Fruit fly (Drosophila melanogaster) whole organism, embryonic: ENCODE results near the gene LysRS.

Experiments used
- B-H2 ChIP-seq: fragments of 200-800 bp; sonication (Bioruptor generic); optimal IDR thresholded peaks from 2 replicates; lab custom pipeline; 2018; ENCODE audit warnings: missing biosample characterization, mild to moderate bottlenecking, missing genetic modification characterization
- CG10366 ChIP-seq: fragments of 200-800 bp; sonication (Bioruptor generic); IDR thresholded peaks from 2 replicates; pipeline ENCODE4 v1.3.6; 2022; ENCODE audit warnings: missing biosample characterization, missing genetic modification characterization
- CG11093 ChIP-seq: fragments of 200-800 bp; sonication (Bioruptor generic); IDR thresholded peaks from 3 replicates; pipeline ENCODE4 v1.3.6; 2022; ENCODE audit warnings: missing biosample characterization, missing genetic modification characterization
- CG12071 ChIP-seq: fragments of 200-800 bp; sonication (Bioruptor generic); optimal IDR thresholded peaks from 3 replicates; lab custom pipeline; 2018; ENCODE audit warnings: missing biosample characterization, mild to moderate bottlenecking, missing genetic modification characterization
- CG14667 ChIP-seq: fragments of 200-800 bp; sonication (Bioruptor generic); IDR thresholded peaks from 2 replicates; pipeline ENCODE4 v1.3.6; 2022; ENCODE audit warnings: missing biosample characterization, missing genetic modification characterization
- CG17359 ChIP-seq: fragments of 200-800 bp; sonication (Bioruptor generic); optimal IDR thresholded peaks from 3 replicates; lab custom pipeline; 2018; ENCODE audit warnings: missing biosample characterization, mild to moderate bottlenecking, missing genetic modification characterization, moderate library complexity
- CG1832 ChIP-seq: fragments of 200-800 bp; sonication (Bioruptor generic); optimal IDR thresholded peaks from 2 replicates; lab custom pipeline; 2017; ENCODE audit warnings: missing biosample characterization, mild to moderate bottlenecking, missing genetic modification characterization, inconsistent platforms
- CG31224 ChIP-seq: fragments of 200-800 bp; sonication (Bioruptor generic); IDR thresholded peaks from 2 replicates; pipeline ENCODE4 v1.3.6; 2022; ENCODE audit warnings: missing biosample characterization, missing genetic modification characterization
- CG31365 ChIP-seq: fragments of 200-800 bp; sonication (Bioruptor generic); optimal IDR thresholded peaks from 2 replicates; lab custom pipeline; 2018; ENCODE audit warnings: missing biosample characterization, mild to moderate bottlenecking, missing genetic modification characterization
- CG3163 ChIP-seq: fragments of 200-800 bp; sonication (Bioruptor generic); optimal IDR thresholded peaks from 3 replicates; lab custom pipeline; 2016; ENCODE audit warnings: missing biosample characterization, missing genetic modification characterization
- CG33213 ChIP-seq: fragments of 200-800 bp; sonication (Bioruptor generic); optimal IDR thresholded peaks from 3 replicates; lab custom pipeline; 2016; ENCODE audit warnings: missing biosample characterization, missing genetic modification characterization
- CG4730 ChIP-seq: fragments of 200-800 bp; sonication (Bioruptor generic); IDR thresholded peaks from 2 replicates; pipeline ENCODE4 v1.3.6; 2022; ENCODE audit warnings: missing biosample characterization, missing genetic modification characterization
- CG6654 ChIP-seq: fragments of 200-800 bp; sonication (Bioruptor generic); optimal IDR thresholded peaks from 2 replicates; lab custom pipeline; 2017; ENCODE audit warnings: missing biosample characterization, mild to moderate bottlenecking, missing genetic modification characterization
- CG6689 ChIP-seq: fragments of 200-800 bp; sonication (Bioruptor generic); IDR thresholded peaks from 2 replicates; pipeline ENCODE4 v1.3.6; 2022; ENCODE audit warnings: missing biosample characterization, missing genetic modification characterization
- CG7963 ChIP-seq: fragments of 200-800 bp; sonication (Bioruptor generic); IDR thresholded peaks from 3 replicates; pipeline ENCODE4 v1.3.6; 2022; ENCODE audit warnings: missing biosample characterization, missing genetic modification characterization; ENCODE audit not compliant: partially characterized antibody
- CG8290 ChIP-seq, 3 experiments: fragments of 200-800 bp; sonication (Bioruptor generic); optimal IDR thresholded peaks; 2 replicates each; lab custom pipeline; 2016 to 2019; ENCODE audit warnings: missing biosample characterization in 3 of 3, missing genetic modification characterization in 3 of 3, mild to moderate bottlenecking in 2 of 3, moderate library complexity in 1 of 3
- CG9609 ChIP-seq: fragments of 200-800 bp; sonication (Bioruptor generic); optimal IDR thresholded peaks from 3 replicates; lab custom pipeline; 2016; ENCODE audit warnings: missing biosample characterization, missing genetic modification characterization
- D19A ChIP-seq: fragments of 200-800 bp; optimal IDR thresholded peaks from 3 replicates; lab custom pipeline; 2019; ENCODE audit warnings: missing biosample characterization, mild to moderate bottlenecking, missing genetic modification characterization, moderate library complexity
- Dbx ChIP-seq: fragments of 200-800 bp; sonication (Bioruptor generic); IDR thresholded peaks from 3 replicates; pipeline ENCODE4 v1.3.6; 2022; ENCODE audit warnings: missing biosample characterization, missing genetic modification characterization
- Fer1 ChIP-seq: fragments of 200-800 bp; sonication (Bioruptor generic); optimal IDR thresholded peaks from 2 replicates; lab custom pipeline; 2017; ENCODE audit warnings: missing biosample characterization, mild to moderate bottlenecking, missing genetic modification characterization
- Fer2 ChIP-seq: fragments of 200-800 bp; sonication (Bioruptor generic); optimal IDR thresholded peaks from 2 replicates; lab custom pipeline; 2018; ENCODE audit warnings: missing biosample characterization, mild to moderate bottlenecking, missing genetic modification characterization, moderate library complexity
- Med ChIP-seq: fragments of 200-800 bp; sonication (Bioruptor generic); peaks from one replicate; lab custom pipeline; 2016; ENCODE audit warnings: missing biosample characterization, missing genetic modification characterization, mild to moderate bottlenecking, inconsistent platforms, moderate library complexity
- Meics ChIP-seq: fragments of 200-800 bp; sonication (Bioruptor generic); optimal IDR thresholded peaks from 2 replicates; lab custom pipeline; 2017; ENCODE audit warnings: missing biosample characterization, mild to moderate bottlenecking, missing genetic modification characterization
- NFAT ChIP-seq: fragments of 200-800 bp; sonication (Bioruptor generic); IDR thresholded peaks from 2 replicates; pipeline ENCODE4 v1.3.6; 2022; ENCODE audit warnings: missing biosample characterization, missing genetic modification characterization
- PHDP ChIP-seq: fragments of 200-800 bp; sonication (Bioruptor generic); optimal IDR thresholded peaks from 3 replicates; lab custom pipeline; 2018; ENCODE audit warnings: missing biosample characterization, mild to moderate bottlenecking, missing genetic modification characterization, moderate library complexity
- Usf ChIP-seq: fragments of 200-800 bp; sonication (Bioruptor generic); optimal IDR thresholded peaks from 2 replicates; lab custom pipeline; 2017; ENCODE audit warnings: missing genotype, missing biosample characterization, missing genetic modification characterization
- aop ChIP-seq: fragments of 200-800 bp; sonication (Bioruptor generic); IDR thresholded peaks from 2 replicates; pipeline ENCODE4 v1.3.6; 2022; ENCODE audit warnings: missing biosample characterization, missing genetic modification characterization
- chinmo ChIP-seq: fragments of 200-800 bp; sonication (Bioruptor generic); IDR thresholded peaks from 4 replicates; pipeline ENCODE4 v1.3.6; 2022; ENCODE audit warnings: missing biosample characterization, missing genetic modification characterization; ENCODE audit not compliant: partially characterized antibody
- chn ChIP-seq: fragments of 200-800 bp; sonication (Bioruptor generic); optimal IDR thresholded peaks from 2 replicates; lab custom pipeline; 2016; ENCODE audit warnings: missing biosample characterization, missing genetic modification characterization
- emc ChIP-seq: fragments of 200-800 bp; sonication (Bioruptor generic); optimal IDR thresholded peaks from 2 replicates; lab custom pipeline; 2016; ENCODE audit warnings: missing biosample characterization, missing genetic modification characterization
- fd3F ChIP-seq: fragments of 200-800 bp; sonication (Bioruptor generic); optimal IDR thresholded peaks from 2 replicates; lab custom pipeline; 2018; ENCODE audit warnings: missing biosample characterization, mild to moderate bottlenecking, missing genetic modification characterization, moderate library complexity
- hb ChIP-seq: fragments of 200-800 bp; sonication (Bioruptor generic); IDR thresholded peaks from 3 replicates; pipeline ENCODE4 v1.3.6; 2022; ENCODE audit warnings: missing biosample characterization, missing genetic modification characterization; ENCODE audit not compliant: partially characterized antibody
- klu ChIP-seq: fragments of 200-800 bp; sonication (Bioruptor generic); IDR thresholded peaks from 2 replicates; pipeline ENCODE4 v1.3.6; 2022; ENCODE audit warnings: missing biosample characterization, missing genetic modification characterization
- lola ChIP-seq, 3 experiments: fragments of >200 bp in 2 of 3; fragments of 200-800 bp in 1 of 3; sonication (Bioruptor generic) in 1 of 3; optimal IDR thresholded peaks; 2 replicates each; lab custom pipeline; 2017 to 2019; ENCODE audit warnings: missing biosample characterization in 3 of 3, missing genetic modification characterization in 3 of 3, mild to moderate bottlenecking in 1 of 3, moderate library complexity in 1 of 3
- nom ChIP-seq: fragments of 200-800 bp; sonication (Bioruptor generic); optimal IDR thresholded peaks from 2 replicates; lab custom pipeline; 2017; ENCODE audit warnings: missing biosample characterization, missing genetic modification characterization, mild to moderate bottlenecking, moderate library complexity, missing genetic modification reagents
- row ChIP-seq: fragments of 200-800 bp; sonication (Bioruptor generic); IDR thresholded peaks from 3 replicates; pipeline ENCODE4 v1.3.6; 2022; ENCODE audit warnings: missing biosample characterization, missing genetic modification characterization
- sima ChIP-seq: fragments of 200-800 bp; sonication (Bioruptor generic); optimal IDR thresholded peaks from 2 replicates; lab custom pipeline; 2016; ENCODE audit warnings: missing biosample characterization, missing genetic modification characterization
- sug ChIP-seq: fragments of 200-800 bp; optimal IDR thresholded peaks from 2 replicates; lab custom pipeline; 2019; ENCODE audit warnings: missing biosample characterization, mild to moderate bottlenecking, missing genetic modification characterization, moderate library complexity
- tap ChIP-seq: fragments of 200-800 bp; optimal IDR thresholded peaks from 3 replicates; lab custom pipeline; 2019; ENCODE audit warnings: missing biosample characterization, mild to moderate bottlenecking, missing genetic modification characterization, moderate library complexity
- wek ChIP-seq: fragments of 200-800 bp; sonication (Bioruptor generic); optimal IDR thresholded peaks from 3 replicates; lab custom pipeline; 2018; ENCODE audit warnings: missing biosample characterization, mild to moderate bottlenecking, missing genetic modification characterization, moderate library complexity
- wor ChIP-seq: fragments of 200-800 bp; sonication (Bioruptor generic); IDR thresholded peaks from 2 replicates; pipeline ENCODE4 v1.3.6; 2022; ENCODE audit warnings: missing biosample characterization, missing genetic modification characterization

The LysRS gene

dm6 chrX:9584104-9584947, 24.4 kb downstream of the LysRS start (continued):
- TF ChIP-seq Med (peak; percentile 85), CG12071 (GFP tag; lab: Kevin White, UChicago) (peak; percentile 2), CG14667 (GFP tag; lab: Robert Waterston, UW) (no peak), emc (no peak), CG8290 (GFP tag; optimal IDR thresholded peaks at IDR 0.05; lab: Kevin White, UChicago) (no peak), CG8290 (tag; optimal IDR thresholded peaks at IDR 0.05; lab: Kevin White, UChicago) (peak in 1 of 2 experiments; percentile 73), CG7963 (no peak), CG3163 (peak; percentile 15), Fer1 (GFP tag; lab: Kevin White, UChicago) (no peak), row (GFP tag; lab: Robert Waterston, UW) (peak; percentile 90), Dbx (GFP tag; lab: Robert Waterston, UW) (no peak; the same call in 2 of the 3 replicates), aop (GFP tag; lab: Robert Waterston, UW) (0 out of 2 replicates have a peak, but pooled peaks have one; percentile 37), chn (GFP tag; lab: Kevin White, UChicago) (no peak), wor (GFP tag; lab: Robert Waterston, UW) (no peak), NFAT (GFP tag; lab: Robert Waterston, UW) (peak; percentile 42; the same call in 1 of the 2 replicates), tap (tag; lab: Kevin White, UChicago) (peak; percentile 27), Fer2 (tag; lab: Kevin White, UChicago) (no peak), CG17359 (tag; lab: Kevin White, UChicago) (peak; percentile 42), Meics (GFP tag; lab: Kevin White, UChicago) (peak; percentile 23), CG6654 (GFP tag; lab: Kevin White, UChicago) (peak; percentile 6), CG31224 (GFP tag; lab: Robert Waterston, UW) (0 out of 2 replicates have a peak, but pooled peaks have one; percentile 13), CG1832 (GFP tag; lab: Kevin White, UChicago) (no peak), CG31365 (tag; lab: Kevin White, UChicago) (no peak), D19A (tag; lab: Kevin White, UChicago) (peak; percentile 97), klu (GFP tag; lab: Robert Waterston, UW) (no peak), lola (GFP tag; optimal IDR thresholded peaks at IDR 0.05; lab: Kevin White, UChicago) (peak in 1 of 3 experiments; percentile 8), sima (GFP tag; lab: Kevin White, UChicago) (no peak), wek (GFP tag; lab: Kevin White, UChicago) (no peak), hb (GFP tag; lab: Robert Waterston, UW) (no peak), Usf (GFP tag; lab: Kevin White, UChicago) (peak; percentile 42), B-H2 (GFP tag; lab: Kevin White, UChicago) (peak; percentile 14), nom (peak; percentile 12), fd3F (peak; percentile 18), CG6689 (GFP tag; lab: Robert Waterston, UW) (peak; percentile 54), chinmo (peak; percentile 88), sug (tag; lab: Kevin White, UChicago) (peak; percentile 87), CG9609 (GFP tag; lab: Kevin White, UChicago) (peak; percentile 24), CG33213 (GFP tag; lab: Kevin White, UChicago) (no peak), CG10366 (GFP tag; lab: Robert Waterston, UW) (no peak), PHDP (tag; lab: Kevin White, UChicago) (peak; percentile 10), CG11093 (GFP tag; lab: Robert Waterston, UW) (peak; percentile 21; the same call in 1 of the 3 replicates), CG4730 (GFP tag; lab: Robert Waterston, UW) (no peak)
